Worm (Caenorhabditis elegans): ENCODE measurements around the gene mrpl-18.

Gene mrpl-18

DNA sequence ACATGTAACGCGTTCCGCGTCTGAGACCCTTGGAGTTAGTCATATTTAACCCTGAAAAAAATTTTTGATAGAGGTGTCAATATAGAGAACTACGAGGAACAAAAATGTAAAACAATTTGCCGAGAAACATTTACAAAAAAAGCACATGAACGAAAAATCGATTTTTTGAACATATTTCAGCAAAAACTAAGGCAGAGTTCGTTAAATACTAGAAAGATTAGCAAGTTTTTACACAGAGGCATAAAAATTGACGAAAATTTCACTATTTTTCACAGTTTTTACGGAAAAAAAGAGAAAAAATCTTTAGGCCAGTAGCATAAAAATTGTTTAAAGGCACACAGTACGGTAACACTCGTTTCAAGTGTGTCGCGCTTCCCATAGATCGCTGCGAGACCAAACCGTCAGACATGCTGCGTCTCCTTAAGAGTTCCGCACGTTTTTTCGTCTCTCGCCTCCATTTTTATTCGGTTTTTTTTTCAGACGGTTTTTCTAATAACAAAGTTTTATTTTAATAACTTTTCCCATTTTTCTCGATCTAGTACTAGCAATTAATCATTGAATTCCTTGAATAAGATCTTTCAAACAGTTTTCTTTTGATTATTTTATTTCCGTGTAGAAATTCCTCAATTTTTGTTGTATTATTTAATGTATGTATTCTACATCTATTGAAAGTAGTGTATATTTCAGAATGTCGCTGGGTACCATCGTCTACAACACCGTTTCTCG lies 14.5 kb upstream of the mrpl-18 start, which contains the start of the genes rpl-21 and C14B9.10:
Gene rpl-21 (minus strand): TSS at position 51 of the 726 bp plus-strand sequence.
Gene C14B9.10 (plus strand): TSS at position 676 of the 726 bp plus-strand sequence.
- TF ChIP-seq unc-62 (GFP tag; optimal IDR thresholded peaks at IDR 0.05), result no peak

DNA sequence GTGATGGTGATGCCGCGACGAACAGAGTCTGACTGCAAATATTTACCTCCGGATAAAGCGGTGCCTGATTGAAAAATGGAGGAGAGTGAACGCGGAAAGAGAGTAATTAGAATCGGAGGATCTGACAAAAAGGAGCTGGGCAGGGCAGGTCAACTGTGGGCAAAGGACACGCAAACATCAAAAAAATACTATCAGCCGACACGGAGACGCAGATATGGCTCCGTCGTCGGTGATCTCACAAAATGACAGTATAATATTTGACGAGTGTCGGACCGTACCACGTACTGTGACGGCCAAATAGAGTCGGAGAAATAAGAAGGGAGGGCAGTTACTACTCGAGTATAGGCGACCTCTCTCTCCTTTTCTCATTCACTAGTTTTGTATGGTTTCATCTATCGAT lies 12.3 kb upstream of the mrpl-18 start:
- no peak for TF ChIP-seq unc-62 (GFP tag; optimal IDR thresholded peaks at IDR 0.05)

DNA sequence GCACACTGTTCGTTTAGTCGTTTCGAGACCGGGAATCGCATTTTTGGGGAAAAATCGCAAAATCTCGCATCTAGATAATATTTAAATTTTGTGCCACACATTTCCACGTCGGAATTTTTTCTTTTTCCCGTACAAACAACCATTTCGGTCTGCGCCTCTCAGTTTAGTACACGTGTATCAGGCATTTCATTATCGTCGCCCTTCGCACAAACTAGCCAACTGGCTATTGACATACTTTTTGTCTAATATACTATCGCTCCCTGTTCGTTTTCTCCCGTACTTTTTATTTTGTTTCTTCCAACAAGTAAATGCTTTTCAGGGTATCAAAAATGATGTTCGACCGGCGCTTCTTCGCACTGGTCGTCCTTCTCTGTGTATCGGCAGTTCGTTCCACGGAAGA lies 11.5 kb upstream of the mrpl-18 start, which contains the start of gene C14B9.2:
Gene C14B9.2 (plus strand): TSS at position 320 of the 400 bp plus-strand sequence.
- TF ChIP-seq unc-62 (GFP tag; optimal IDR thresholded peaks at IDR 0.05), result no peak

DNA sequence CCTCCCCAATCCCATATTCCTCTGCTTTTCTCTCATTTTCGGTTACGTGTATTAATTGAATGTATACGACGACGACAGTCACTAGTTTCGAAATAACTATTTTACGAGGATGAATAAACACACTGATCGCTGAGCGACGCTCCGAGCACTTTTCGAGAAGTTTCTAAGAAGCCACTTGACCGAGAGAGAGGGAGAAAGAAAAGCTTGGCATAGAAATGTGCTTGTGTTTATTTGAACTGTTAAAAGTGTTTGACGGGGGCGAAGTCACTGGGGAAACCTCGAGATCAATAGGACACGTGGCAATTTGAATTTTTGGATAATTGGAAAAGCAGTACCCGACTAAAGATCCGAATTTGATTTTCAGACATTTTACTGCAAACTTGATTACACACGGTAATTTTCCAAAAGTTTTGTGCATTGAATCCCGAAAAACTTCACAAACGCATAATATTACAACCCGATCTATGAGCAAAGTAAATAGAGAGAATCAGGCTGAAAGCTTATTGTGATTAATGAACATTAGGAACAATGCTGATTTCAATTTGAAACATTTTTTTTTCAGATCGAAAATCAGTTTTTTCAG lies 8.2 kb upstream of the mrpl-18 start:
- TF ChIP-seq unc-62 (GFP tag; optimal IDR thresholded peaks at IDR 0.05), result no peak

DNA sequence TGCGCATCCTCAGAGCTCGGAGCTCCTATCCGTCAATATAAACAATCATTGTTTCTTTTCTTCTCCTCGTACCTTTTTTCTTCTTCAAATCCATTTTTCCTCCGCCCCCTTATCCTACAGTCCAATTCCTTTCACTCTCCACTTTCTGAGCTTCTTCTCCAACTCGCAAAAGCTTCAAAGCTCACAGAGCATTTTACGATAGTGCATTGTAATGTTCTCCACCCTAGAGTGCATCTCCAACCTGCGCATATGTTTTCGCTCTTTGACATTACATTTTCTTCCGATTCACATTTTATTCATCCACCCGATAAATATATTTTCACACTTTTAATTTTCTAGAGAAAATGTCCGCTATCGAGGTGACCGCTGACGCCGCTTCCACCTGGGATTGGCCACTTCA lies 7.0 kb upstream of the mrpl-18 start, which contains the start of gene hsp-12.2:
Gene hsp-12.2 (plus strand): TSS at position 301 of the 400 bp plus-strand sequence.
- no peak for TF ChIP-seq unc-62 (GFP tag; optimal IDR thresholded peaks at IDR 0.05)

DNA sequence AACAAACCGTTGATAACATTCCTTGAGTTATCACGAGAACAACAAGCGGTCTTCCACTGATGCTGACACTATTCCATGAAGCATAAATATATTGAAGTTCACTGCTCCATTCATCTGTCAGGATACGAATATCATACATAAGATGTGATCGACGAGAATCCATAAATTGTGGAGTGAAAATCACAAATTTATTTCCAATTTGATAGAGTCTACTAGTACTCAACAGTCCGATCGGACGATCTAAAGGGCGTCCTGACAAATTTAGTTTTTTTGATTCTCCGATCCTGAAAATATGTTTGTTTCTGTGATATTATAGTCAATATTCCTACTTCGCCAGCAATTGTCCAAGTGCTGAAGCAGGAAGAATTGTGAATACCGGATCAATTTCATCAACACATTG lies 2.6 kb upstream of the mrpl-18 start:
- TF ChIP-seq unc-62 (GFP tag; optimal IDR thresholded peaks at IDR 0.05), result no peak

DNA sequence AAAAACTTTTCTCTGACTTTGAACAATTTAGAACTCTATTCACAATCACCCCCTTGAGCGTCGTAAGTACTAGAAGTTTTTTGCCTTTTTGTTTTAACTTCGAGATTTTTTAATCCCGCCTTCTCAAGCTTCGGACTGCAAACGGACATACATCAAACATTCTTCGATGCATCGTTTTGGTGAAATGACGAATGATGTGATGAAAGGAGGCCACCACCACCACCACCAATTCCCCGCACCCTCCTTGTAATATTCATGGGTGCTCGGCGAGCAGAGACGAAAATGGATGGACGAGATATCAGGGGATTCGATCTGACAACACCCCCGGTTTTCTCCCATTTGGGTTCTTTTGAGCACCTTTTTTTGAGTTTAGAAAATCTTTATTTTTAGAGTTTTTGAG lies 1.2 kb downstream of the mrpl-18 start:
- TF ChIP-seq unc-62 (GFP tag; optimal IDR thresholded peaks at IDR 0.05), result no peak

DNA sequence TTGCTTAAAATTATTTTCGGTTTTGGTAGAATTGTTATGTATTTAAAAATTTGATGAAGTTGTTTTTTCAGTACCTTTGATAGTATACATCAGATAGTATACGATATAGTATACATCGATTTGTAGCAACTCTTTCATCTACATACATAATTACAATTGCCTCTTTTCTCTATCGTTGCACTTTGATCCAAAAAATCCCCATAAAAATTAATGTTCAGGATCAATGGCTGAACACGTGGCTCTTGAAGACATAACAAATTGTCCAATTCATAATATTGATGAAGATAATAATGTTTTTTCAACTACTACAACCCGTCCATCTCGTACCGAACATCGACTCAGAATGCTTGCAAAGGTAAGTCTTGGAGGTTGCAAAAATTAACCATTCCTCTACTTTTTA lies 3.9 kb downstream of the mrpl-18 start, which contains the start of gene D2007.2:
Gene D2007.2 (plus strand): TSS at position 213 of the 400 bp plus-strand sequence.
- no peak for TF ChIP-seq unc-62 (GFP tag; optimal IDR thresholded peaks at IDR 0.05)

DNA sequence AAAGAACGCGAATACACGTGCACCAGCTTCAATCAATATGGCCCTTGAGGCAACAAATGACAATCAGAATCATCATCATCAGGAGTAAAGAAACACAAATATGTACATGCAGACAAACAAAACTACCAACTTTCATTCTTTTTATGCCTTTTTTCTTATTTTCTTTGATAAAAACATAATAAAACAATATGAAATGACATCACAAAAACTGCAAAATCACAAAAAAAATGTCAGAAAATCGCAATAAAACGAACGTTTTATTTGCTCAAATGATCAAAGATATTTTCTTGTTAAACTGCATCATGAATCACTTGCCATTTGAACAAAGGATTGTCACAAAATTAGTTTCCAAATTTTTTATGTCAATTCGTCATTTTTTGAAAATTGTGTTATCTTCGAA lies 9.6 kb downstream of the mrpl-18 start:
- no peak for TF ChIP-seq unc-62 (GFP tag; optimal IDR thresholded peaks at IDR 0.05)

DNA sequence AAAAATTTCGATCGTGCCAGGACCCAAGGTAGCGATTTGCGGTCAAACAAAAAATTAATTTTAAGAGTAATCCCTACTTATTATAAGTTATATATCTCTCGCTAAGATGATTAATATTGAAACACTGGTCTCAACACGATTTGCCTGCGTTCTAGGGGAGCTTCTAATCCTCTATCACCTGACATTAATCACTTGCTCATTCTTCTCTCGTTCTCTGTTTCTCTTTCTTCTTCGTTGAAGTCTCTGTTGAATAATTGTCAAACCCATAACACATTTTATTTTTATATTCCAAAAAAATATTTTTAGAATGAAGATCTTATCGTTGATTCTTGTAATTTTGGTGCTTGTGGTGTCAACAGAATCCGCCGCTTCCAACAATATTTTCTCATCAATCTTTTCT lies 10.4 kb downstream of the mrpl-18 start, which contains the start of gene D2007.1:
Gene D2007.1 (plus strand): TSS at position 301 of the 400 bp plus-strand sequence.
- TF ChIP-seq unc-62 (GFP tag; optimal IDR thresholded peaks at IDR 0.05), result no peak

DNA sequence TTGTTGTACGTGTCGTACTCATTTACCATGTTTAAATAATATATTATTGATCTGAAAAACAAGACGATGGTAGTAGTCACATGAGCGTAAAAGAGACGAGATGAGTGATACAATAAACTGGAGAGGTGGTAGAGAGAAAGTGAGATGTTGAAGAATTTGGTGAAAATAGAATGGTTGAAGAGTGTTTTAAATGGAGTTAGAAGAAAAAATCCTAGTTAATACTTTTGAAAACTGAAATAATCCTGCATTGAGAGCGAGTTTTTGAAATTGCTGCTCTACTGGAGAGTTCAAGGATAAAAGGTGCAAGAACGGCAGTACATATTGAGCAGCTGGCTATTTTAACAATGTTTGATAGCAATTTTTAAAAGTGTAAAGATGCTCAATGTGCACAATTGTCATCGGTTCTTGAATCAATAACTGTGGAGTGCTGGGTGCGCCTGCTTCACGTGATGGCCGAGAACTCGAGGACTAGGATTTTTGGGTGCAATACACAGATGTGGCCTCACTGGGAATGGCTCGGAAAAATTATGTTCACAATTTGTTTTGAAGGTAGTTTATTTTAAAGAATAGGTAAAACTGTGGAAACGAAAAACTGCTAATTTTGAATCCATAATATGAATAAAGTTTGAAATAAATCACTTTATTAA lies 13.4 kb downstream of the mrpl-18 start, which contains the start of gene atg-13:
Gene atg-13 (minus strand): TSS at position 51 of the 647 bp plus-strand sequence.
- no peak for TF ChIP-seq unc-62 (GFP tag; optimal IDR thresholded peaks at IDR 0.05)

DNA sequence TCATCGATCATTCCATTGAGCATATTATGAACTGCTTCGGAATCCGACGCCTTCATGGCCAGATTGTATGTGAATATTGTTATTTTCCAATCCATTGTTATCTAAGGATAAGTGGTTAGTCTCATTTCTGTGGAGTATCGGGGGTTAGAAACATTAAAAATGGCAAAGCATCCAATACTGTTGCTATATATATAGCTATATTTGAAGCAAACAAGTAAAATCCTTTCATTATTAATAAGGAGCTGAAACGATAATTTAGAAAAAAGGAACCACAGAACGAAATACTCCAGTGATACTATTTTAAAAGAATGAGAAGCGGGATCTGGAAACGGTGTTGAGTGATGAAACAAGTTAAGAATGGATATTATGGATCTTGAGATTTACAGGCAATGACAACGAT lies 16.4 kb downstream of the mrpl-18 start, which contains the start of gene inpp-5K:
Gene inpp-5K (minus strand): TSS at position 101 of the 400 bp plus-strand sequence.
- no peak for TF ChIP-seq unc-62 (GFP tag; optimal IDR thresholded peaks at IDR 0.05)

DNA sequence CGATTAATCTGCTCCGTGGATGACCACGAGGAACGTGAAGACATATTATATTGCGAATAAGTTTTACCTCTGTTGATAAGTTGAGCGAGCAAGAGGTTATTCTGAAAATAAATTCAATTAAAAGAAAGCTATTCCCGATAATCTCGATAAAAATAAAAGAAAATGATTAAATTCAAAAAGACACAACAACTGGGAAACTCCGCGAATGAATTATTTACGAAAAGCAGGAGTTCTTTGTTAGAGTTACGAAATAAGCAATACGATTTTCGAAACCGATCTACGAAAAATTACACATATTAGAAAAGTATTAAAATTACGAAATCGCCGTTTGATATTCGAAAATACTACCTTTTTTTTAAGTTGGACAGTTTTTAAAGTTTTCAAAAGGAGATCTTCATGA lies 18.5 kb downstream of the mrpl-18 start, which contains the start of gene bath-42:
Gene bath-42 (minus strand): TSS at position 101 of the 400 bp plus-strand sequence.
- no peak for TF ChIP-seq unc-62 (GFP tag; optimal IDR thresholded peaks at IDR 0.05)

DNA sequence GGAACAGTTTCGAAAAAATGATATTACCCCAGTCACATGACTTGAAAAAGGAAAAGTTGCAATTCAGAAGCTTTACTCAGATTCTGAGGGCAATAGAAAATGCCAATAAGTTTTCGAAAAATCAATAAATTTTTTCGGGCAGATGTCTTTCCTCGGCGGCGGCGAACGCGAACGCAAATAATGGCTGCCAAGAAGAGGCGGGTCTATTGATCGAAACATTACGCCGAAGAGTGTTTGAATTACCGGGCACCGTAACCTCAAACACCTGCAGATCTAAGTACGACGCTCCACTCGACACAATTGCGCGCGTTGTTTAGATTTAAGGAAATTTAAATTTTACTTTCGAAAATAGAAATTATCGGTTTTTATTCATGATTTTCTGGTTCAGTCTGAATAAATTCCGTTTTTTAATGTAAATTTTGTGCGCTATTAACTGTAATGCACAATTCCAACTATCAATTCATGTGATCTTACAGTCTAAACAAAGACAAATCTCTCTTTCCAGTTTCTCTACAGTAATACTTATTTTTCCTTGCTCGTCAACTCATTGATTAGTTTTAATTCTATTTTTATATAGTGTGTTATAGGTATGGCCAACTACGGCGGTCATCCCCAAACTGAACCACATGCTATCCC lies 19.1 kb downstream of the mrpl-18 start, which contains the start of gene prp-8:
Gene prp-8 (plus strand): TSS at position 586 of the 636 bp plus-strand sequence.
- no peak for TF ChIP-seq unc-62 (GFP tag; optimal IDR thresholded peaks at IDR 0.05)

DNA sequence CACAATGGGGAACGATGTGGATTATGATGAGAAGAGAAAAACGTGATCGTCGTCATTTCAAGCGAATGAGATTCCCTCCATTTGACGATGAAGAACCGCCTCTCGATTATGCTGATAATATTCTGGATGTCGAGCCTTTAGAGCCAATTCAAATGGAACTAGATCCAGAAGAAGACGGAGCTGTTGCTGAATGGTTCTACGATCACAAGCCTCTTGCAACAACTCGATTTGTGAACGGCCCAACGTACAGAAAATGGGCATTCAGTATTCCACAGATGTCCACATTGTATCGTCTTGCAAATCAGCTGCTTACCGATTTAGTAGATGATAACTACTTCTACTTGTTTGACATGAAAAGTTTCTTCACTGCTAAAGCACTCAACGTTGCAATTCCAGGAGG lies 20.0 kb downstream of the mrpl-18 start:
- TF ChIP-seq unc-62 (GFP tag; optimal IDR thresholded peaks at IDR 0.05), result no peak
